Fruit fly (Drosophila melanogaster): ENCODE results near the gene CG13639.
A peak's percentile ranks its signal among the peaks of the same experiment; 100 is the strongest.

The CG13639 gene

dm6 chr3R:24870389-24871048 is 10.4 kb upstream of the CG13639 start, which contains the start of gene CycB3 (continued):
- TF ChIP-seq ERR (GFP tag; optimal IDR thresholded peaks at IDR 0.05) (no peak), CG1233 (GFP tag; optimal IDR thresholded peaks at IDR 0.05) (peak; percentile 11), tx (GFP tag; optimal IDR thresholded peaks at IDR 0.05) (no peak), nom (GFP tag; optimal IDR thresholded peaks at IDR 0.05) (peak; percentile 16), insv (GFP tag; optimal IDR thresholded peaks at IDR 0.05) (peak in 1 of 2 experiments; percentile 58), CG10543 (GFP tag; optimal IDR thresholded peaks at IDR 0.05) (no peak), cato (GFP tag; optimal IDR thresholded peaks at IDR 0.05; ENCODE audit: borderline replicate concordance) (no peak), psq (GFP tag; optimal IDR thresholded peaks at IDR 0.05) (no peak), CG7357 (GFP tag; IDR thresholded peaks at IDR 0.05) (no peak), Gsc (GFP tag; IDR thresholded peaks at IDR 0.05) (no peak), CG17328 (GFP tag; IDR thresholded peaks at IDR 0.05) (peak; percentile 46; the same call in 1 of the 2 replicates), sna (GFP tag; IDR thresholded peaks at IDR 0.05; ENCODE audit: partially characterized antibody) (no peak), Fer3 (tag; optimal IDR thresholded peaks at IDR 0.05) (no peak), CG6272 (GFP tag; IDR thresholded peaks at IDR 0.05) (no peak), vnd (GFP tag; IDR thresholded peaks at IDR 0.05; ENCODE audit: partially characterized antibody) (no peak), Kr (GFP tag; optimal IDR thresholded peaks at IDR 0.05) (no peak), danr (GFP tag; IDR thresholded peaks at IDR 0.05) (no peak), Camta (GFP tag; optimal IDR thresholded peaks at IDR 0.05) (no peak), CkIIα-i1 (GFP tag; IDR thresholded peaks at IDR 0.05) (no peak), gcm2 (GFP tag; optimal IDR thresholded peaks at IDR 0.05) (no peak), CG17912 (GFP tag; optimal IDR thresholded peaks at IDR 0.05) (peak; percentile 69), lab (GFP tag; optimal IDR thresholded peaks at IDR 0.05) (no peak), jigr1 (GFP tag; IDR thresholded peaks at IDR 0.05) (no peak), CG10366 (GFP tag; IDR thresholded peaks at IDR 0.05) (no peak), Neu2 (GFP tag; optimal IDR thresholded peaks at IDR 0.05; ENCODE audit: borderline replicate concordance) (no peak), HmgD (GFP tag; optimal IDR thresholded peaks at IDR 0.05) (peak; percentile 37), lov (optimal IDR thresholded peaks at IDR 0.05) (no peak), lov (GFP tag; IDR thresholded peaks at IDR 0.05) (no peak), CG7963 (GFP tag; IDR thresholded peaks at IDR 0.05; ENCODE audit: partially characterized antibody) (no peak), HmgZ (tag; optimal IDR thresholded peaks at IDR 0.05) (peak; percentile 71), corto (GFP tag; optimal IDR thresholded peaks at IDR 0.05) (no peak), sc (optimal IDR thresholded peaks at IDR 0.05) (no peak), sc (GFP tag; optimal IDR thresholded peaks at IDR 0.05) (no peak), Meics (GFP tag; optimal IDR thresholded peaks at IDR 0.05) (no peak), CG13775 (GFP tag; optimal IDR thresholded peaks at IDR 0.05) (no peak), Sry-δ (GFP tag; optimal IDR thresholded peaks at IDR 0.05) (peak; percentile 58), ro (GFP tag; IDR thresholded peaks at IDR 0.05) (no peak), CG11696 (GFP tag; IDR thresholded peaks at IDR 0.05) (no peak), Elba2 (GFP tag; optimal IDR thresholded peaks at IDR 0.05) (no peak), Lhr (GFP tag; optimal IDR thresholded peaks at IDR 0.05) (peak; percentile 43), Atf3 (GFP tag; optimal IDR thresholded peaks at IDR 0.05) (no peak), hb (GFP tag; IDR thresholded peaks at IDR 0.05; ENCODE audit: partially characterized antibody) (no peak), CG1529 (GFP tag; optimal IDR thresholded peaks at IDR 0.05) (no peak), pros (GFP tag; optimal IDR thresholded peaks at IDR 0.05) (no peak), CG8924 (tag; optimal IDR thresholded peaks at IDR 0.05) (no peak), CG31441 (GFP tag; IDR thresholded peaks at IDR 0.05) (no peak), Awh (GFP tag; IDR thresholded peaks at IDR 0.05) (no peak), wdn (GFP tag; IDR thresholded peaks at IDR 0.05) (no peak), cwo (GFP tag; optimal IDR thresholded peaks at IDR 0.05) (no peak), BEAF-32 (GFP tag; optimal IDR thresholded peaks at IDR 0.05) (peak; percentile 56), CG6175 (GFP tag; IDR thresholded peaks at IDR 0.05) (no peak)
